Worm (Caenorhabditis elegans) whole organism, L4 larva: ENCODE results near the gene srx-84.

Source experiments
- F44E2.7 ChIP-seq: fragments of 200-800 bp; sonication (Bioruptor generic); IDR thresholded peaks from 2 replicates; pipeline ENCODE4 v2.1.2; 2022; ENCODE audit warnings: missing genetic modification characterization, missing compliant biosample characterization
- R02D3.7 ChIP-seq: fragments of 150-350 bp; sonication (generic microtip); optimal IDR thresholded peaks from 3 replicates; lab custom pipeline; 2014; ENCODE audit warnings: missing biosample characterization, missing genetic modification characterization
- T20F7.1 ChIP-seq: fragments of 200-800 bp; sonication (Bioruptor generic); optimal IDR thresholded peaks from 2 replicates; lab custom pipeline; 2018; ENCODE audit warnings: mild to moderate bottlenecking, missing genetic modification characterization, missing compliant biosample characterization
- ZK337.2 ChIP-seq: fragments of 200-800 bp; sonication (Bioruptor generic); IDR thresholded peaks from 2 replicates; pipeline ENCODE4 v1.3.6; 2022; ENCODE audit warnings: missing genetic modification reagents, missing genetic modification characterization, missing compliant biosample characterization
- aha-1 ChIP-seq: fragments of 150-350 bp; peaks from one replicate; lab custom pipeline; 2014; ENCODE audit warnings: missing biosample characterization, missing genetic modification characterization
- aly-2 ChIP-seq: sonication (generic microtip); optimal IDR thresholded peaks from 2 replicates; lab custom pipeline; 2018; ENCODE audit warnings: missing biosample characterization, missing genetic modification characterization
- ceh-82 ChIP-seq: sonication (generic microtip); optimal IDR thresholded peaks from 2 replicates; lab custom pipeline; 2017; ENCODE audit warnings: missing biosample characterization, missing genetic modification characterization
- ces-1 ChIP-seq: fragments of 150-350 bp; sonication (generic microtip); optimal IDR thresholded peaks from 4 replicates; lab custom pipeline; 2014; ENCODE audit warnings: missing biosample characterization, missing genetic modification reagents, missing genetic modification characterization
- daf-16 ChIP-seq, 3 experiments: sonication (generic microtip); optimal IDR thresholded peaks; 2 replicates each; lab custom pipeline; 2016 to 2017; ENCODE audit warnings: missing genetic modification characterization in 3 of 3, missing genetic modification reagents in 3 of 3, mild to moderate bottlenecking in 2 of 3, missing compliant biosample characterization in 2 of 3, missing biosample characterization in 1 of 3, moderate library complexity in 1 of 3
- dmd-6 ChIP-seq: fragments of 200-800 bp; sonication (Bioruptor generic); IDR thresholded peaks from 2 replicates; pipeline ENCODE4 v1.3.6; 2022; ENCODE audit warnings: missing genetic modification reagents, missing genetic modification characterization, missing compliant biosample characterization
- dmd-9 ChIP-seq: fragments of 200-800 bp; sonication (Bioruptor generic); IDR thresholded peaks from 2 replicates; pipeline ENCODE4 v1.3.6; 2022; ENCODE audit warnings: missing genetic modification reagents, missing genetic modification characterization, missing compliant biosample characterization
- dpl-1 ChIP-seq: fragments of 150-350 bp; optimal IDR thresholded peaks from 2 replicates; lab custom pipeline; 2014; ENCODE audit warnings: missing biosample characterization, missing genetic modification reagents, missing genetic modification characterization
- dve-1 ChIP-seq: sonication (generic microtip); optimal IDR thresholded peaks from 2 replicates; lab custom pipeline; 2017; ENCODE audit warnings: antibody characterized with exemption, mild to moderate bottlenecking, missing genetic modification characterization, missing compliant biosample characterization; ENCODE audit not compliant: insufficient read depth
- fos-1 ChIP-seq: fragments of 150-350 bp; optimal IDR thresholded peaks from 2 replicates; lab custom pipeline; 2014; ENCODE audit warnings: missing biosample characterization, missing genetic modification characterization
- hif-1 ChIP-seq, 2 experiments: sonication (generic microtip); optimal IDR thresholded peaks; 2 replicates each; lab custom pipeline; 2016 to 2017; ENCODE audit warnings: missing compliant biosample characterization in 2 of 2, missing genetic modification characterization in 2 of 2, missing genetic modification reagents in 2 of 2, missing genotype in 2 of 2, mild to moderate bottlenecking in 1 of 2
- hlh-11 ChIP-seq: fragments of 200-800 bp; sonication (Bioruptor generic); optimal IDR thresholded peaks from 2 replicates; lab custom pipeline; 2018; ENCODE audit warnings: mild to moderate bottlenecking, missing genetic modification characterization, missing compliant biosample characterization
- hlh-30 ChIP-seq: sonication (generic microtip); optimal IDR thresholded peaks from 2 replicates; lab custom pipeline; 2017; ENCODE audit warnings: antibody characterized with exemption, mild to moderate bottlenecking, missing genetic modification characterization, missing compliant biosample characterization; ENCODE audit not compliant: insufficient read depth
- hmg-1.1 ChIP-seq: fragments of 200-800 bp; sonication (Bioruptor generic); IDR thresholded peaks from 2 replicates; pipeline ENCODE4 v1.3.6; 2022; ENCODE audit warnings: missing genetic modification reagents, missing genetic modification characterization, missing compliant biosample characterization
- lin-29 ChIP-seq: fragments of 200-800 bp; sonication (Bioruptor generic); IDR thresholded peaks from 2 replicates; pipeline ENCODE4 v1.3.6; 2022; ENCODE audit warnings: missing genetic modification reagents, missing genetic modification characterization, missing compliant biosample characterization
- lin-38 ChIP-seq: fragments of 200-800 bp; sonication (Bioruptor generic); IDR thresholded peaks from 2 replicates; pipeline ENCODE4 v1.3.6; 2022; ENCODE audit warnings: missing genetic modification reagents, missing genetic modification characterization, missing compliant biosample characterization
- lsy-2 ChIP-seq, 2 experiments: fragments of 150-350 bp in 1 of 2; sonication (generic microtip) in 1 of 2; optimal IDR thresholded peaks; 2 replicates each; lab custom pipeline; 2014 to 2017; ENCODE audit warnings: missing biosample characterization in 2 of 2, missing genetic modification characterization in 2 of 2
- mdl-1 ChIP-seq, 2 experiments: fragments of 150-350 bp in 1 of 2; sonication (generic microtip) in 1 of 2; optimal IDR thresholded peaks; 2 replicates each; lab custom pipeline; 2014 to 2017; ENCODE audit warnings: missing biosample characterization in 2 of 2, missing genetic modification characterization in 2 of 2
- mep-1 ChIP-seq: fragments of 150-350 bp; sonication (generic microtip); optimal IDR thresholded peaks from 3 replicates; lab custom pipeline; 2014; ENCODE audit warnings: missing biosample characterization, missing genetic modification characterization
- mes-2 ChIP-seq: sonication (generic microtip); optimal IDR thresholded peaks from 2 replicates; lab custom pipeline; 2016; ENCODE audit warnings: missing genotype, mild to moderate bottlenecking, missing genetic modification characterization, missing compliant biosample characterization; ENCODE audit not compliant: poor library complexity, severe bottlenecking
- mxl-3 ChIP-seq: fragments of 200-800 bp; sonication (Bioruptor generic); optimal IDR thresholded peaks from 2 replicates; lab custom pipeline; 2018; ENCODE audit warnings: mild to moderate bottlenecking, missing genetic modification characterization, missing compliant biosample characterization
- nhr-25 ChIP-seq: sonication (generic microtip); optimal IDR thresholded peaks from 2 replicates; lab custom pipeline; 2017; ENCODE audit warnings: missing genetic modification characterization, mild to moderate bottlenecking, missing compliant biosample characterization, antibody characterized with exemption, moderate library complexity, borderline replicate concordance; ENCODE audit not compliant: insufficient read depth
- nhr-28 ChIP-seq: fragments of 150-350 bp; optimal IDR thresholded peaks from 2 replicates; lab custom pipeline; 2014; ENCODE audit warnings: missing biosample characterization, missing genetic modification characterization
- nhr-48 ChIP-seq: sonication (generic microtip); optimal IDR thresholded peaks from 2 replicates; lab custom pipeline; 2016; ENCODE audit warnings: mild to moderate bottlenecking, missing genetic modification characterization, missing compliant biosample characterization
- nhr-6 ChIP-seq: fragments of 150-350 bp; optimal IDR thresholded peaks from 2 replicates; lab custom pipeline; 2014; ENCODE audit warnings: missing biosample characterization, missing genetic modification characterization
- nhr-77 ChIP-seq: fragments of 150-350 bp; optimal IDR thresholded peaks from 2 replicates; lab custom pipeline; 2014; ENCODE audit warnings: missing biosample characterization, missing genetic modification characterization
- php-3 ChIP-seq: fragments of 200-800 bp; sonication (Bioruptor generic); IDR thresholded peaks from 2 replicates; pipeline ENCODE4 v1.3.6; 2022; ENCODE audit warnings: missing genetic modification reagents, missing genetic modification characterization, missing compliant biosample characterization
- rbr-2 ChIP-seq: sonication (generic microtip); optimal IDR thresholded peaks from 2 replicates; lab custom pipeline; 2016; ENCODE audit warnings: missing genotype, missing genetic modification characterization, missing compliant biosample characterization
- saeg-2 ChIP-seq: fragments of 200-800 bp; sonication (Bioruptor generic); IDR thresholded peaks from 2 replicates; pipeline ENCODE4 v1.3.6; 2022; ENCODE audit warnings: missing genetic modification reagents, missing genetic modification characterization, missing compliant biosample characterization
- sdz-12 ChIP-seq: fragments of 200-800 bp; sonication (Bioruptor generic); optimal IDR thresholded peaks from 2 replicates; lab custom pipeline; 2018; ENCODE audit warnings: mild to moderate bottlenecking, missing genetic modification characterization, missing compliant biosample characterization
- tra-1 ChIP-seq: fragments of 200-800 bp; sonication (Bioruptor generic); IDR thresholded peaks from 2 replicates; pipeline ENCODE4 v1.3.6; 2022; ENCODE audit warnings: missing genetic modification reagents, missing genetic modification characterization, missing compliant biosample characterization
- unc-130 ChIP-seq: sonication (generic microtip); optimal IDR thresholded peaks from 2 replicates; lab custom pipeline; 2016; ENCODE audit warnings: missing genetic modification reagents, missing genetic modification characterization, missing compliant biosample characterization
- ztf-11 ChIP-seq: fragments of 150-350 bp; optimal IDR thresholded peaks from 2 replicates; lab custom pipeline; 2014; ENCODE audit warnings: missing biosample characterization, missing genetic modification characterization

srx-84 gene

ce11 chrV:11641298-11641787, 42.4 kb downstream of the srx-84 start (continued):
- TF ChIP-seq saeg-2 (GFP tag; lab: Robert Waterston, UW) (no peak), fos-1 (tag; lab: Kevin White, UChicago) (no peak), lin-38 (no peak)

- 0 out of 2 replicates have a peak, but pooled peaks have one; percentile 48 for TF ChIP-seq dmd-9 (GFP tag; lab: Robert Waterston, UW)
- peak; percentile 5 for TF ChIP-seq nhr-77 (tag; lab: Kevin White, UChicago)
- peak; percentile 48 for TF ChIP-seq T20F7.1 (GFP tag; lab: Kevin White, UChicago)
- peak; percentile 75 for TF ChIP-seq dpl-1 (GFP tag; lab: Kevin White, UChicago)
- no peak for TF ChIP-seq ceh-82 (tag; lab: Kevin White, UChicago)
- peak; percentile 82 for TF ChIP-seq mxl-3
- TF ChIP-seq dmd-6 (GFP tag; lab: Robert Waterston, UW): peak; percentile 47; the same call in 1 of the 2 replicates
- TF ChIP-seq php-3 (GFP tag; lab: Robert Waterston, UW): no peak
- TF ChIP-seq aly-2 (tag; lab: Kevin White, UChicago): no peak
- TF ChIP-seq dve-1: peak; percentile 24
- no peak for TF ChIP-seq sdz-12
- TF ChIP-seq ZK337.2 (GFP tag; lab: Robert Waterston, UW): peak; percentile 44; the same call in 1 of the 2 replicates
- peak; percentile 85 for TF ChIP-seq nhr-6 (tag; lab: Kevin White, UChicago)
- peak; percentile 41 for TF ChIP-seq hlh-11 (tag; lab: Kevin White, UChicago)
- TF ChIP-seq rbr-2 (tag; lab: Kevin White, UChicago): peak; percentile 26
- TF ChIP-seq lin-38: peak; percentile 83
- no peak for TF ChIP-seq ces-1 (GFP tag; lab: Kevin White, UChicago)
- TF ChIP-seq mdl-1 (tag; optimal IDR thresholded peaks at IDR 0.05; lab: Kevin White, UChicago): peak; percentile 44 to 90
- TF ChIP-seq hlh-30 (tag; lab: Kevin White, UChicago): peak; percentile 72
- TF ChIP-seq ztf-11 (tag; lab: Kevin White, UChicago): no peak
- peak; percentile 53; the same call in 1 of the 2 replicates for TF ChIP-seq hmg-1.1 (GFP tag; lab: Robert Waterston, UW)
- TF ChIP-seq tra-1: no peak
- peak in 1 of 2 experiments; percentile 73 for TF ChIP-seq lsy-2 (tag; optimal IDR thresholded peaks at IDR 0.05; lab: Kevin White, UChicago)
- TF ChIP-seq mes-2 (tag; lab: Kevin White, UChicago): peak; percentile 96
- TF ChIP-seq mep-1 (tag; lab: Kevin White, UChicago): peak; percentile 64
- no peak for TF ChIP-seq R02D3.7 (tag; lab: Kevin White, UChicago)
- peak; percentile 50 for TF ChIP-seq nhr-28 (tag; lab: Kevin White, UChicago)
- peak; percentile 31 for TF ChIP-seq nhr-25 (tag; lab: Kevin White, UChicago)
- peak in 1 of 2 experiments; percentile 87 for TF ChIP-seq hif-1 (tag; optimal IDR thresholded peaks at IDR 0.05; lab: Kevin White, UChicago)
- TF ChIP-seq daf-16 (GFP tag; optimal IDR thresholded peaks at IDR 0.05; lab: Kevin White, UChicago): no peak
- peak; percentile 13 for TF ChIP-seq daf-16 (tag; optimal IDR thresholded peaks at IDR 0.05; lab: Kevin White, UChicago)
- no peak for TF ChIP-seq nhr-48
- TF ChIP-seq unc-130 (GFP tag; lab: Kevin White, UChicago): peak; percentile 88
Measured at ce11 chrV:11644166-11644565, 45.3 kb downstream of the srx-84 start, which contains the start of gene bir-1. bir-1 (plus strand) TSS chrV:11644477.

ce11 chrV:11645244-11645643, 46.3 kb downstream of the srx-84 start, which contains the start of gene skp-1:
skp-1 (plus strand) TSS chrV:11645481.
- TF ChIP-seq aha-1 (tag; lab: Kevin White, UChicago) (peak; percentile 98), lin-29 (GFP tag; lab: Robert Waterston, UW) (no peak), F44E2.7 (GFP tag; lab: Robert Waterston, UW) (no peak)
- TF ChIP-seq, all 104 proteins: peak for 1
